Fruit fly (Drosophila melanogaster) whole organism, wandering third instar larva: ENCODE results near the gene CG13607.

Experiments
- Abd-B ChIP-seq: fragments of >200 bp; optimal IDR thresholded peaks from 2 replicates; lab custom pipeline; 2017; ENCODE audit warnings: missing biosample characterization, missing genetic modification characterization
- CG32264 ChIP-seq: fragments of 200-800 bp; sonication (Bioruptor generic); optimal IDR thresholded peaks from 2 replicates; lab custom pipeline; 2016; ENCODE audit warnings: missing biosample characterization, missing genetic modification characterization
- CG9705 ChIP-seq: fragments of 200-800 bp; sonication (Bioruptor generic); optimal IDR thresholded peaks from 2 replicates; lab custom pipeline; 2018; ENCODE audit warnings: missing biosample characterization, mild to moderate bottlenecking, missing genetic modification characterization
- CrebA ChIP-seq: fragments of 200-800 bp; sonication (Bioruptor generic); optimal IDR thresholded peaks from 2 replicates; lab custom pipeline; 2016; ENCODE audit warnings: missing biosample characterization, mild to moderate bottlenecking, missing genetic modification characterization, borderline replicate concordance
- Dfd ChIP-seq: fragments of >200 bp; optimal IDR thresholded peaks from 2 replicates; lab custom pipeline; 2017; ENCODE audit warnings: missing biosample characterization, missing genetic modification characterization
- Dif ChIP-seq: fragments of 200-275, 200-300 bp; sonication (Bioruptor generic); optimal IDR thresholded peaks from 2 replicates; lab custom pipeline; 2018; ENCODE audit warnings: missing biosample characterization, missing genetic modification characterization; ENCODE audit not compliant: partially characterized antibody
- GATAd ChIP-seq: sonication (Bioruptor generic); optimal IDR thresholded peaks from 2 replicates; lab custom pipeline; 2016; ENCODE audit warnings: missing biosample characterization, missing genetic modification characterization
- HLH106 ChIP-seq: fragments of 200-800 bp; optimal IDR thresholded peaks from 3 replicates; lab custom pipeline; 2019; ENCODE audit warnings: missing biosample characterization, mild to moderate bottlenecking, missing genetic modification characterization, moderate library complexity
- Hnf4 ChIP-seq: fragments of 200-800 bp; sonication (Bioruptor generic); optimal IDR thresholded peaks from 2 replicates; lab custom pipeline; 2016; ENCODE audit warnings: missing biosample characterization, mild to moderate bottlenecking, missing genetic modification characterization
- Hr78 ChIP-seq: fragments of >200 bp; optimal IDR thresholded peaks from 2 replicates; lab custom pipeline; 2017; ENCODE audit warnings: missing biosample characterization, missing genetic modification characterization
- Hr83 ChIP-seq: fragments of 200-300 bp; sonication (Bioruptor generic); optimal IDR thresholded peaks from 2 replicates; lab custom pipeline; 2016; ENCODE audit warnings: missing biosample characterization, mild to moderate bottlenecking, missing genetic modification characterization, moderate library complexity; ENCODE audit not compliant: poor library complexity, severe bottlenecking
- Jra ChIP-seq: sonication (Bioruptor generic); optimal IDR thresholded peaks from 2 replicates; lab custom pipeline; 2016; ENCODE audit warnings: missing biosample characterization, missing genetic modification characterization
- Mio ChIP-seq: sonication (Bioruptor generic); optimal IDR thresholded peaks from 2 replicates; lab custom pipeline; 2016; ENCODE audit warnings: missing biosample characterization, missing genetic modification characterization
- Myc ChIP-seq: fragments of >200 bp; optimal IDR thresholded peaks from 2 replicates; lab custom pipeline; 2017
- N ChIP-seq: fragments of >200 bp; optimal IDR thresholded peaks from 2 replicates; lab custom pipeline; 2018; ENCODE audit warnings: missing biosample characterization, missing external identifiers, missing genetic modification characterization
- OdsH ChIP-seq: fragments of 200-800 bp; sonication (Bioruptor generic); optimal IDR thresholded peaks from 2 replicates; lab custom pipeline; 2016; ENCODE audit warnings: missing biosample characterization, mild to moderate bottlenecking, missing genetic modification characterization
- Rel ChIP-seq, 2 experiments: fragments of 200-800 bp; sonication (Bioruptor generic) in 1 of 2; optimal IDR thresholded peaks; 2 replicates in 1 of 2; 3 replicates in 1 of 2; lab custom pipeline; 2016 to 2019; ENCODE audit warnings: mild to moderate bottlenecking in 2 of 2, missing biosample characterization in 2 of 2, missing genetic modification characterization in 2 of 2, moderate library complexity in 1 of 2
- Sp1 ChIP-seq: fragments of 200-800 bp; sonication (Bioruptor generic); optimal IDR thresholded peaks from 3 replicates; lab custom pipeline; 2019; ENCODE audit warnings: missing biosample characterization, mild to moderate bottlenecking, missing genetic modification characterization, moderate library complexity
- Vsx2 ChIP-seq: fragments of 200-300, 225-300 bp; sonication (Bioruptor generic); optimal IDR thresholded peaks from 2 replicates; lab custom pipeline; 2018; ENCODE audit warnings: missing biosample characterization, missing genetic modification characterization; ENCODE audit not compliant: partially characterized antibody
- br ChIP-seq: fragments of 200-800 bp; sonication (Bioruptor generic); optimal IDR thresholded peaks from 2 replicates; lab custom pipeline; 2016; ENCODE audit warnings: missing biosample characterization, missing genetic modification characterization
- brk ChIP-seq: fragments of 200-800 bp; sonication (Bioruptor generic); optimal IDR thresholded peaks from 2 replicates; lab custom pipeline; 2016; ENCODE audit warnings: missing biosample characterization, mild to moderate bottlenecking, missing genetic modification characterization
- dl ChIP-seq, 2 experiments: fragments of 175-275, 200-275 bp in 1 of 2; fragments of 200-275 bp in 1 of 2; sonication (Bioruptor generic); optimal IDR thresholded peaks; lab custom pipeline; 2018; ENCODE audit warnings: mild to moderate bottlenecking in 2 of 2, missing biosample characterization in 2 of 2, missing genetic modification characterization in 2 of 2, moderate library complexity in 2 of 2; ENCODE audit not compliant: partially characterized antibody in 2 of 2, insufficient read depth in 1 of 2
- dmrt93B ChIP-seq: fragments of 200-800 bp; sonication (Bioruptor generic); optimal IDR thresholded peaks from 2 replicates; lab custom pipeline; 2018; ENCODE audit warnings: missing biosample characterization, mild to moderate bottlenecking, missing genetic modification characterization
- dsf ChIP-seq: sonication (Bioruptor generic); optimal IDR thresholded peaks from 2 replicates; lab custom pipeline; 2016; ENCODE audit warnings: missing biosample characterization, missing genetic modification characterization, borderline replicate concordance
- ey ChIP-seq: fragments of 200-800 bp; sonication (Bioruptor generic); optimal IDR thresholded peaks from 2 replicates; lab custom pipeline; 2016; ENCODE audit warnings: missing biosample characterization, missing genetic modification characterization
- foxo ChIP-seq, 2 experiments: fragments of 200-800 bp; sonication (Bioruptor generic); optimal IDR thresholded peaks; 2 replicates in 1 of 2; 3 replicates in 1 of 2; lab custom pipeline; 2016 to 2017; ENCODE audit warnings: missing biosample characterization in 2 of 2, missing genetic modification characterization in 2 of 2
- fru ChIP-seq: fragments of 200-800 bp; sonication (Bioruptor generic); optimal IDR thresholded peaks from 3 replicates; lab custom pipeline; 2016; ENCODE audit warnings: missing biosample characterization, mild to moderate bottlenecking, missing genetic modification characterization
- h ChIP-seq: fragments of 200-800 bp; sonication (Bioruptor generic); optimal IDR thresholded peaks from 3 replicates; lab custom pipeline; 2016; ENCODE audit warnings: missing biosample characterization, mild to moderate bottlenecking, missing genetic modification characterization
- jim ChIP-seq: fragments of 175-275, 200-325 bp; sonication (Bioruptor generic); optimal IDR thresholded peaks from 2 replicates; lab custom pipeline; 2016; ENCODE audit warnings: missing biosample characterization, mild to moderate bottlenecking, missing genetic modification characterization
- lola ChIP-seq: fragments of >200 bp; optimal IDR thresholded peaks from 2 replicates; lab custom pipeline; 2017; ENCODE audit warnings: missing biosample characterization, missing genetic modification characterization
- pan ChIP-seq: fragments of >200 bp; optimal IDR thresholded peaks from 2 replicates; lab custom pipeline; 2017
- psq ChIP-seq: fragments of 200-800 bp; sonication (Bioruptor generic); optimal IDR thresholded peaks from 3 replicates; lab custom pipeline; 2017; ENCODE audit warnings: missing biosample characterization, mild to moderate bottlenecking, missing genetic modification characterization, moderate library complexity
- rgr ChIP-seq: fragments of 200-800 bp; sonication (Bioruptor generic); optimal IDR thresholded peaks from 3 replicates; lab custom pipeline; 2016; ENCODE audit warnings: missing biosample characterization, mild to moderate bottlenecking, missing genetic modification characterization
- sage ChIP-seq: fragments of 200-800 bp; sonication (Bioruptor generic); optimal IDR thresholded peaks from 2 replicates; lab custom pipeline; 2016; ENCODE audit warnings: missing biosample characterization, mild to moderate bottlenecking, missing genetic modification characterization
- sv ChIP-seq: fragments of 200-800 bp; sonication (Bioruptor generic); optimal IDR thresholded peaks from 3 replicates; lab custom pipeline; 2016; ENCODE audit warnings: missing biosample characterization, missing genetic modification characterization
- tai ChIP-seq: sonication (Bioruptor generic); optimal IDR thresholded peaks from 2 replicates; lab custom pipeline; 2016; ENCODE audit warnings: missing biosample characterization, missing genetic modification characterization
- usp ChIP-seq: fragments of >200 bp; optimal IDR thresholded peaks from 2 replicates; lab custom pipeline; 2017; ENCODE audit warnings: missing biosample characterization, missing genetic modification characterization
- woc ChIP-seq: sonication (Bioruptor generic); optimal IDR thresholded peaks from 2 replicates; lab custom pipeline; 2016; ENCODE audit warnings: missing biosample characterization, mild to moderate bottlenecking, missing genetic modification characterization

Gene CG13607

DNA sequence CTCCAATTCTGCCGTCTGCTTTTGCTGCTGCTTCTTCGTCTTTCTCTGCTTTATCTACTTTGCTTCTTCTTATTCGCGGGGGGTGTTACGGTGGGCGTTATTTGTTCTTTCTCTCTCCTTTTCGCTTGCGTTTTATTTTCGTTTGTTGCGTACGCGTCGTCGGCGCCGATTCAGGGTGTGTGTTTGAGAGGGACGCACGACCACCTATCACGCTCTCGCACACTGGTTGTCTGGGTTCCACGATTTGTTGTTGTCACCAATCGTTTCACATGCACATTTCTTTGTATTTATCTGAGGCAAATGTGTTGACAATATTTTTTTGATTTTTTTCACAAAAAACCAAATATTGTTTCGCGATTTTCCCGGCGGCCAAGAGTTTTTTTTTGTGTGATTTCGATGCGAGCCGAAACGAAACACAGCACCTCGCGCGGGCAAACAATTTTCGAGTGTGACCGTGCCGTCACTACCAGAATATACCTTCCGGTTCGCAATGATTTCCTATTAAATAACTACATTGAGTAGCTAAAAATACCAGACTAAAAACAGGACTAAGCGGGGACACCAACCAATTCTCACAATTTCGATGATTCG lies 10.7 kb downstream of the CG13607 start, which contains the start of gene Syx1A:
Syx1A (minus strand) TSS at position 452 of the 591 bp plus-strand sequence.
- TF ChIP-seq rgr (GFP tag; lab: Kevin White, UChicago) (no peak), psq (GFP tag; lab: Kevin White, UChicago) (peak; percentile 100), br (GFP tag; lab: Kevin White, UChicago) (peak; percentile 35), pan (lab: Kevin White, UChicago) (no peak), fru (GFP tag; lab: Kevin White, UChicago) (peak; percentile 24), usp (GFP tag; lab: Kevin White, UChicago) (no peak), Hr83 (GFP tag; lab: Kevin White, UChicago) (no peak), Rel (GFP tag; optimal IDR thresholded peaks at IDR 0.05; lab: Kevin White, UChicago) (no peak), Rel (tag; optimal IDR thresholded peaks at IDR 0.05; lab: Kevin White, UChicago) (peak; percentile 68), CrebA (GFP tag; lab: Kevin White, UChicago) (no peak), dsf (GFP tag; lab: Kevin White, UChicago) (no peak), sv (GFP tag; lab: Kevin White, UChicago) (no peak), dmrt93B (no peak), Myc (lab: Kevin White, UChicago) (no peak), OdsH (GFP tag; lab: Kevin White, UChicago) (no peak), Sp1 (GFP tag; lab: Kevin White, UChicago) (peak; percentile 17), HLH106 (peak; percentile 23), N (GFP tag; lab: Kevin White, UChicago) (no peak), brk (GFP tag; lab: Kevin White, UChicago) (no peak), tai (GFP tag; lab: Kevin White, UChicago) (no peak), foxo (GFP tag; optimal IDR thresholded peaks at IDR 0.05; lab: Kevin White, UChicago) (peak in 1 of 2 experiments; percentile 13), CG32264 (no peak), Hnf4 (peak; percentile 7), ey (GFP tag; lab: Kevin White, UChicago) (no peak), h (GFP tag; lab: Kevin White, UChicago) (peak; percentile 26), jim (GFP tag; lab: Kevin White, UChicago) (no peak), Mio (GFP tag; lab: Kevin White, UChicago) (no peak), Dif (GFP tag; lab: Kevin White, UChicago) (no peak), Vsx2 (GFP tag; lab: Kevin White, UChicago) (no peak), Abd-B (GFP tag; lab: Kevin White, UChicago) (no peak), Jra (GFP tag; lab: Kevin White, UChicago) (no peak), Dfd (no peak), sage (no peak), GATAd (GFP tag; lab: Kevin White, UChicago) (no peak), woc (GFP tag; lab: Kevin White, UChicago) (peak; percentile 6), lola (GFP tag; lab: Kevin White, UChicago) (peak; percentile 46), dl (GFP tag; optimal IDR thresholded peaks at IDR 0.05; lab: Kevin White, UChicago; ENCODE audit: insufficient read depth in 1 of 2, partially characterized antibody in 2 of 2) (no peak), Hr78 (no peak), CG9705 (GFP tag; lab: Kevin White, UChicago) (no peak)

DNA sequence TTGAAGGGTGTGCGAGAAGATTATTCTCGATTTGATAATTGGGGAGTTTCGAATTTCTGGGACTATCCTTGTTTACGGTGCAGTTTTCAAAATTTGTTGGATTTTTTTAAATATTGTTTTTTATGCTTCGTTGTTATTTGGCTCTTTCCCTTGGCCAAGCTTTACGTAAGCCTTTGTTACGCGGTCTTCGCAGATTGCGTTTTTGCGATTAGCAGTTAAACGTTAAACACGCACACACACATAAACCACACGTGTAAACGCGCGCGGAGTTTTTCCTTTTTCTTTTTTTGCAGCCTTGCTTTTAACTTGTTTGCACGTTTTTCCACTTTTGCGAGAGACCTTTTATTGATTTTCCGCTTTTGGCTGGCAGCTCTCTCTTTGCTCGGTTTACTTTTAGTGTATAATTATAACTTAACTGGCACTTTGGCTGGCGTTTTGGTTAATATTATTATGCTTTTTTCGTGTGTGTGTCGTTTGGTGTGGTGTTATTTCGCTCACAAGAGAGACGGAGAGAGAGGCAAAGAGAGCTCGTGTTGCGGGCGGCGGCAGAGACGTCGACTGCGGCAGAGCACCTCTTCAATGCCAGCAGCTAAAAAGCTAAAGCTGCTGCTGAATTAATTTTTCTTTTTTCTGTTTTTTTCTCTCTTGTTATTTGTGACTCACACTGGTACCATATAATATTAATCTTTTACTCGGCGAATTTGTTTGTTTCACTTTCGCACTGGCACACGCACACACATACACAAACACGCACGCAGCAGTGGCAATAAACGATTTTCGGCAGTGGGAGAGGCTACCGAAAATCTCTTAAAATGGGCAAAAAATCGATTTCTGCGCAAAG lies 11.4 kb downstream of the CG13607 start:
- peak; percentile 19 for TF ChIP-seq lola (GFP tag; lab: Kevin White, UChicago)
- no peak for TF ChIP-seq br (GFP tag; lab: Kevin White, UChicago)
- TF ChIP-seq dmrt93B: no peak
- TF ChIP-seq Dif (GFP tag; lab: Kevin White, UChicago): peak; percentile 56
- no peak for TF ChIP-seq sv (GFP tag; lab: Kevin White, UChicago)
- TF ChIP-seq CG32264: no peak
- TF ChIP-seq Rel (GFP tag; optimal IDR thresholded peaks at IDR 0.05; lab: Kevin White, UChicago): peak; percentile 60
- no peak for TF ChIP-seq Rel (tag; optimal IDR thresholded peaks at IDR 0.05; lab: Kevin White, UChicago)
- TF ChIP-seq foxo (GFP tag; optimal IDR thresholded peaks at IDR 0.05; lab: Kevin White, UChicago): no peak
- TF ChIP-seq usp (GFP tag; lab: Kevin White, UChicago): no peak
- peak in 1 of 2 experiments; percentile 60 for TF ChIP-seq dl (GFP tag; optimal IDR thresholded peaks at IDR 0.05; lab: Kevin White, UChicago; ENCODE audit: insufficient read depth in 1 of 2, partially characterized antibody in 2 of 2)
- no peak for TF ChIP-seq h (GFP tag; lab: Kevin White, UChicago)
- TF ChIP-seq Jra (GFP tag; lab: Kevin White, UChicago): peak; percentile 15
- TF ChIP-seq rgr (GFP tag; lab: Kevin White, UChicago): no peak
